Worm (Caenorhabditis elegans) whole organism, early embryonic: ENCODE data around the gene npp-26.

Experiments used
- B0310.2 ChIP-seq: sonication (generic microtip); optimal IDR thresholded peaks from 2 replicates; lab custom pipeline; 2016; ENCODE audit warnings: mild to moderate bottlenecking, missing genetic modification characterization, missing compliant biosample characterization
- F13C5.2 ChIP-seq: sonication (generic microtip); optimal IDR thresholded peaks from 2 replicates; lab custom pipeline; 2017; ENCODE audit warnings: mild to moderate bottlenecking, missing genetic modification characterization, inconsistent platforms, missing compliant biosample characterization
- aly-1 ChIP-seq: sonication (generic microtip); optimal IDR thresholded peaks from 2 replicates; lab custom pipeline; 2016; ENCODE audit warnings: missing genetic modification characterization, missing compliant biosample characterization
- ama-1 ChIP-seq: fragments of 150-350 bp; optimal IDR thresholded peaks from 2 replicates; lab custom pipeline; 2014
- ceh-13 ChIP-seq: fragments of 200-800 bp; sonication (Bioruptor generic); optimal IDR thresholded peaks from 2 replicates; lab custom pipeline; 2018; ENCODE audit warnings: mild to moderate bottlenecking, missing genetic modification characterization, missing compliant biosample characterization
- ceh-36 ChIP-seq: sonication (generic microtip); optimal IDR thresholded peaks from 2 replicates; lab custom pipeline; 2016; ENCODE audit warnings: missing genetic modification characterization, inconsistent platforms, missing compliant biosample characterization
- ets-7 ChIP-seq: sonication (generic microtip); optimal IDR thresholded peaks from 2 replicates; lab custom pipeline; 2016; ENCODE audit warnings: missing genotype, missing genetic modification characterization, missing compliant biosample characterization
- flt-1 ChIP-seq: fragments of 200-800 bp; sonication (Bioruptor generic); IDR thresholded peaks from 2 replicates; pipeline ENCODE4 v1.3.6; 2022; ENCODE audit warnings: missing genetic modification characterization, missing compliant biosample characterization
- hmbx-1 ChIP-seq: sonication (generic microtip); optimal IDR thresholded peaks from 2 replicates; lab custom pipeline; 2016; ENCODE audit warnings: mild to moderate bottlenecking, missing genetic modification characterization, missing compliant biosample characterization
- hmg-4 ChIP-seq: fragments of 200-800 bp; sonication (Bioruptor generic); optimal IDR thresholded peaks from 2 replicates; lab custom pipeline; 2018; ENCODE audit warnings: mild to moderate bottlenecking, missing genetic modification characterization, missing compliant biosample characterization
- hnd-1 ChIP-seq: sonication (generic microtip); optimal IDR thresholded peaks from 2 replicates; lab custom pipeline; 2016; ENCODE audit warnings: missing genetic modification characterization, missing compliant biosample characterization
- pes-1 ChIP-seq: fragments of 200-800 bp; sonication (Bioruptor generic); IDR thresholded peaks from 2 replicates; pipeline ENCODE4 v1.3.6; 2022; ENCODE audit warnings: missing genetic modification reagents, missing genetic modification characterization, missing compliant biosample characterization
- scrt-1 ChIP-seq: fragments of 200-800 bp; sonication (Bioruptor generic); IDR thresholded peaks from 2 replicates; pipeline ENCODE4 v1.3.6; 2022; ENCODE audit warnings: missing genetic modification characterization, missing compliant biosample characterization
- sea-1 ChIP-seq: fragments of 200-800 bp; sonication (Bioruptor generic); conservative IDR thresholded peaks from 2 replicates; pipeline ENCODE4 v1.3.6; 2022; ENCODE audit warnings: missing genetic modification characterization, missing compliant biosample characterization
- tbx-11 ChIP-seq: fragments of 200-800 bp; sonication (Bioruptor generic); IDR thresholded peaks from 2 replicates; pipeline ENCODE4 v1.3.6; 2022; ENCODE audit warnings: missing genetic modification characterization, missing compliant biosample characterization
- tbx-37 ChIP-seq: fragments of 200-800 bp; sonication (Bioruptor generic); conservative IDR thresholded peaks from 2 replicates; pipeline ENCODE4 v1.3.6; 2022; ENCODE audit warnings: missing genetic modification reagents, missing genetic modification characterization, missing compliant biosample characterization
- tra-4 ChIP-seq: sonication (generic microtip); optimal IDR thresholded peaks from 2 replicates; lab custom pipeline; 2017; ENCODE audit warnings: missing genetic modification characterization, missing compliant biosample characterization

The npp-26 gene

ce11 chrIV:4811863-4812262 lies 47.3 kb downstream of the npp-26 start, which contains the start of gene srw-95:
srw-95 (plus strand) TSS chrIV:4812075.
- no peak for TF ChIP-seq aly-1
- TF ChIP-seq F13C5.2 (tag; lab: Kevin White, UChicago), result no peak
- TF ChIP-seq hmg-4 (GFP tag; lab: Kevin White, UChicago), result no peak
- no peak for TF ChIP-seq hmbx-1
- TF ChIP-seq tbx-11, result no peak
- no peak for TF ChIP-seq ceh-36 (tag; lab: Kevin White, UChicago)
- TF ChIP-seq scrt-1, result no peak
- TF ChIP-seq tra-4 (tag; lab: Kevin White, UChicago), result no peak
- no peak for TF ChIP-seq ceh-13 (GFP tag; lab: Kevin White, UChicago)
- TF ChIP-seq B0310.2 (tag; lab: Kevin White, UChicago), result no peak
- no peak for TF ChIP-seq ama-1
- TF ChIP-seq tbx-37, result no peak
- TF ChIP-seq ets-7 (tag; lab: Kevin White, UChicago), result no peak
- TF ChIP-seq sea-1 (GFP tag; lab: Robert Waterston, UW), result no peak
- no peak for TF ChIP-seq flt-1 (GFP tag; lab: Robert Waterston, UW)
- TF ChIP-seq pes-1 (GFP tag; lab: Robert Waterston, UW), result no peak

ce11 chrIV:4814185-4814584 lies 49.7 kb downstream of the npp-26 start, which contains the start of gene srw-94:
srw-94 (plus strand) TSS chrIV:4814485.
- TF ChIP-seq ceh-13 (GFP tag; lab: Kevin White, UChicago) (no peak), sea-1 (GFP tag; lab: Robert Waterston, UW) (no peak), ceh-36 (tag; lab: Kevin White, UChicago) (no peak), hnd-1 (tag; lab: Kevin White, UChicago) (no peak), F13C5.2 (tag; lab: Kevin White, UChicago) (no peak), tra-4 (tag; lab: Kevin White, UChicago) (no peak), aly-1 (no peak)
